Fruit fly (Drosophila melanogaster) whole organism, embryonic: ENCODE data around the gene Obp28a.

Experiments
- Atf6 ChIP-seq: fragments of 200-800 bp; sonication (Bioruptor generic); IDR thresholded peaks from 2 replicates; pipeline ENCODE4 v1.3.6; 2022; ENCODE audit warnings: missing biosample characterization, missing genetic modification characterization
- CG10654 ChIP-seq: fragments of 200-800 bp; sonication (Bioruptor generic); optimal IDR thresholded peaks from 2 replicates; lab custom pipeline; 2016; ENCODE audit warnings: missing biosample characterization, missing genetic modification characterization
- CG11247 ChIP-seq: fragments of 200-800 bp; sonication (Bioruptor generic); IDR thresholded peaks from 2 replicates; pipeline ENCODE4 v1.3.6; 2022; ENCODE audit warnings: missing biosample characterization, missing genetic modification characterization
- CG11723 ChIP-seq: fragments of 200-800 bp; sonication (Bioruptor generic); optimal IDR thresholded peaks from 2 replicates; lab custom pipeline; 2017; ENCODE audit warnings: missing biosample characterization, mild to moderate bottlenecking, missing genetic modification characterization
- CG14014 ChIP-seq: fragments of 200-800 bp; sonication (Bioruptor generic); IDR thresholded peaks from 2 replicates; pipeline ENCODE4 v1.3.6; 2022; ENCODE audit warnings: missing biosample characterization, missing genetic modification characterization
- CG14860 ChIP-seq: fragments of 200-800 bp; sonication (Bioruptor generic); IDR thresholded peaks from 3 replicates; pipeline ENCODE4 v1.3.6; 2022; ENCODE audit warnings: missing biosample characterization, missing genetic modification characterization; ENCODE audit not compliant: partially characterized antibody
- CG1529 ChIP-seq: fragments of 200-800 bp; sonication (Bioruptor generic); optimal IDR thresholded peaks from 3 replicates; lab custom pipeline; 2018; ENCODE audit warnings: missing biosample characterization, missing genetic modification characterization
- CG15514 ChIP-seq: fragments of 200-800 bp; sonication (Bioruptor generic); optimal IDR thresholded peaks from 3 replicates; lab custom pipeline; 2017; ENCODE audit warnings: missing biosample characterization, missing genetic modification characterization, mild to moderate bottlenecking, moderate library complexity, missing genetic modification reagents
- CG15601 ChIP-seq: fragments of 200-800 bp; sonication (Bioruptor generic); optimal IDR thresholded peaks from 3 replicates; lab custom pipeline; 2019; ENCODE audit warnings: missing biosample characterization, mild to moderate bottlenecking, missing genetic modification characterization, moderate library complexity
- CG17361 ChIP-seq: fragments of 200-800 bp; sonication (Bioruptor generic); IDR thresholded peaks from 3 replicates; pipeline ENCODE4 v1.3.6; 2022; ENCODE audit warnings: missing biosample characterization, missing genetic modification characterization
- CG3065 ChIP-seq: fragments of 200-800 bp; sonication (Bioruptor generic); optimal IDR thresholded peaks from 2 replicates; lab custom pipeline; 2016; ENCODE audit warnings: missing biosample characterization, missing genetic modification characterization
- CG34224 ChIP-seq: fragments of 200-800 bp; sonication (Bioruptor generic); IDR thresholded peaks from 3 replicates; pipeline ENCODE4 v1.3.6; 2022; ENCODE audit warnings: missing biosample characterization, missing genetic modification characterization; ENCODE audit not compliant: partially characterized antibody
- CG6765 ChIP-seq: fragments of 200-800 bp; sonication (Bioruptor generic); optimal IDR thresholded peaks from 3 replicates; lab custom pipeline; 2017; ENCODE audit warnings: missing biosample characterization, mild to moderate bottlenecking, missing genetic modification characterization
- CG7372 ChIP-seq: fragments of 200-800 bp; sonication (Bioruptor generic); IDR thresholded peaks from 2 replicates; pipeline ENCODE4 v1.3.6; 2022; ENCODE audit warnings: missing biosample characterization, missing genetic modification characterization
- CG7556 ChIP-seq: fragments of 200-800 bp; sonication (Bioruptor generic); optimal IDR thresholded peaks from 2 replicates; lab custom pipeline; 2017; ENCODE audit warnings: missing biosample characterization, mild to moderate bottlenecking, missing genetic modification characterization
- CG8388 ChIP-seq: fragments of 200-800 bp; sonication (Bioruptor generic); optimal IDR thresholded peaks from 2 replicates; lab custom pipeline; 2019; ENCODE audit warnings: missing biosample characterization, mild to moderate bottlenecking, missing genetic modification characterization, moderate library complexity
- CG9215 ChIP-seq: fragments of 200-800 bp; sonication (Bioruptor generic); IDR thresholded peaks from 2 replicates; pipeline ENCODE4 v1.3.6; 2022; ENCODE audit warnings: missing biosample characterization, missing genetic modification characterization
- CTCF ChIP-seq: fragments of 200-800 bp; sonication (Bioruptor generic); optimal IDR thresholded peaks from 2 replicates; lab custom pipeline; 2017; ENCODE audit warnings: missing biosample characterization, mild to moderate bottlenecking, missing genetic modification characterization, moderate library complexity
- D ChIP-seq, 2 experiments: fragments of 200-800 bp in 1 of 2; fragments of >200 bp in 1 of 2; sonication (Bioruptor generic) in 1 of 2; optimal IDR thresholded peaks; 2 replicates in 1 of 2; 3 replicates in 1 of 2; lab custom pipeline; 2017; ENCODE audit warnings: mild to moderate bottlenecking in 1 of 2, missing biosample characterization in 1 of 2, missing genetic modification characterization in 1 of 2, missing genetic modification reagents in 1 of 2
- Dip2 ChIP-seq: fragments of 200-800 bp; sonication (Bioruptor generic); IDR thresholded peaks from 2 replicates; pipeline ENCODE4 v1.3.6; 2022; ENCODE audit warnings: missing biosample characterization, missing genetic modification characterization
- ERR ChIP-seq: fragments of 200-800 bp; sonication (Bioruptor generic); optimal IDR thresholded peaks from 2 replicates; lab custom pipeline; 2016; ENCODE audit warnings: missing biosample characterization, missing genetic modification characterization
- Fer2 ChIP-seq: fragments of 200-800 bp; sonication (Bioruptor generic); optimal IDR thresholded peaks from 2 replicates; lab custom pipeline; 2018; ENCODE audit warnings: missing biosample characterization, mild to moderate bottlenecking, missing genetic modification characterization, moderate library complexity
- Gsc ChIP-seq: fragments of 200-800 bp; sonication (Bioruptor generic); IDR thresholded peaks from 2 replicates; pipeline ENCODE4 v1.3.6; 2022; ENCODE audit warnings: missing biosample characterization, missing genetic modification characterization
- HLH54F ChIP-seq: fragments of 200-800 bp; sonication (Bioruptor generic); optimal IDR thresholded peaks from 3 replicates; lab custom pipeline; 2016; ENCODE audit warnings: missing biosample characterization, missing genetic modification characterization
- NFAT ChIP-seq: fragments of 200-800 bp; sonication (Bioruptor generic); IDR thresholded peaks from 2 replicates; pipeline ENCODE4 v1.3.6; 2022; ENCODE audit warnings: missing biosample characterization, missing genetic modification characterization
- Neu2 ChIP-seq: fragments of 200-800 bp; sonication (Bioruptor generic); optimal IDR thresholded peaks from 3 replicates; lab custom pipeline; 2016; ENCODE audit warnings: missing biosample characterization, missing genetic modification characterization, borderline replicate concordance
- Nf-YA ChIP-seq: fragments of 200-800 bp; sonication (Bioruptor generic); IDR thresholded peaks from 2 replicates; pipeline ENCODE4 v1.3.6; 2022; ENCODE audit warnings: missing biosample characterization, missing genetic modification characterization
- Nf-YC ChIP-seq: fragments of 200-800 bp; optimal IDR thresholded peaks from 3 replicates; lab custom pipeline; 2019; ENCODE audit warnings: missing biosample characterization, mild to moderate bottlenecking, missing genetic modification characterization, moderate library complexity
- PHDP ChIP-seq: fragments of 200-800 bp; sonication (Bioruptor generic); optimal IDR thresholded peaks from 3 replicates; lab custom pipeline; 2018; ENCODE audit warnings: missing biosample characterization, mild to moderate bottlenecking, missing genetic modification characterization, moderate library complexity
- Taf1 ChIP-seq: fragments of 200-800 bp; sonication (Bioruptor generic); IDR thresholded peaks from 2 replicates; pipeline ENCODE4 v1.3.6; 2022; ENCODE audit warnings: missing biosample characterization, missing genetic modification characterization
- ase ChIP-seq: fragments of 200-800 bp; sonication (Bioruptor generic); IDR thresholded peaks from 3 replicates; pipeline ENCODE4 v1.3.6; 2022; ENCODE audit warnings: missing biosample characterization, missing genetic modification characterization
- cato ChIP-seq: fragments of 200-800 bp; sonication (Bioruptor generic); optimal IDR thresholded peaks from 2 replicates; lab custom pipeline; 2016; ENCODE audit warnings: missing biosample characterization, missing genetic modification characterization, borderline replicate concordance
- chinmo ChIP-seq: fragments of 200-800 bp; sonication (Bioruptor generic); IDR thresholded peaks from 4 replicates; pipeline ENCODE4 v1.3.6; 2022; ENCODE audit warnings: missing biosample characterization, missing genetic modification characterization; ENCODE audit not compliant: partially characterized antibody
- dmrt11E ChIP-seq: fragments of 200-800 bp; sonication (Bioruptor generic); optimal IDR thresholded peaks from 3 replicates; lab custom pipeline; 2018; ENCODE audit warnings: missing biosample characterization, mild to moderate bottlenecking, missing genetic modification characterization, moderate library complexity
- fd64A ChIP-seq: fragments of 200-800 bp; sonication (Bioruptor generic); optimal IDR thresholded peaks from 3 replicates; lab custom pipeline; 2018; ENCODE audit warnings: missing biosample characterization, mild to moderate bottlenecking, missing genetic modification characterization
- gem ChIP-seq: fragments of 200-800 bp; sonication (Bioruptor generic); optimal IDR thresholded peaks from 2 replicates; lab custom pipeline; 2019; ENCODE audit warnings: missing biosample characterization, mild to moderate bottlenecking, missing genetic modification characterization, moderate library complexity
- gsb-n ChIP-seq: fragments of 200-800 bp; sonication (Bioruptor generic); optimal IDR thresholded peaks from 3 replicates; lab custom pipeline; 2018; ENCODE audit warnings: missing biosample characterization, mild to moderate bottlenecking, missing genetic modification characterization
- h ChIP-seq: fragments of >200 bp; optimal IDR thresholded peaks from 2 replicates; lab custom pipeline; 2017
- inv ChIP-seq: fragments of 200-800 bp; sonication (Bioruptor generic); IDR thresholded peaks from 2 replicates; pipeline ENCODE4 v1.3.6; 2022; ENCODE audit warnings: missing biosample characterization, missing genetic modification characterization; ENCODE audit not compliant: partially characterized antibody
- kah ChIP-seq: fragments of 200-800 bp; sonication (Bioruptor generic); optimal IDR thresholded peaks from 2 replicates; lab custom pipeline; 2018; ENCODE audit warnings: missing biosample characterization, mild to moderate bottlenecking, missing genetic modification characterization
- mld ChIP-seq: fragments of 200-800 bp; sonication (Bioruptor generic); IDR thresholded peaks from 3 replicates; pipeline ENCODE4 v1.3.6; 2022; ENCODE audit warnings: missing biosample characterization, missing genetic modification characterization; ENCODE audit not compliant: partially characterized antibody
- onecut ChIP-seq: fragments of 200-800 bp; sonication (Bioruptor generic); IDR thresholded peaks from 2 replicates; pipeline ENCODE4 v1.3.6; 2022; ENCODE audit warnings: missing biosample characterization, missing genetic modification characterization
- pfk ChIP-seq: fragments of 200-800 bp; sonication (Bioruptor generic); optimal IDR thresholded peaks from 2 replicates; lab custom pipeline; 2018; ENCODE audit warnings: missing biosample characterization, mild to moderate bottlenecking, missing genetic modification characterization, moderate library complexity
- pzg ChIP-seq: fragments of 200-800 bp; sonication (Bioruptor generic); optimal IDR thresholded peaks from 3 replicates; lab custom pipeline; 2018; ENCODE audit warnings: missing biosample characterization, mild to moderate bottlenecking, missing genetic modification characterization, moderate library complexity
- scrt ChIP-seq: fragments of 200-800 bp; sonication (Bioruptor generic); optimal IDR thresholded peaks from 2 replicates; lab custom pipeline; 2018; ENCODE audit warnings: missing biosample characterization, mild to moderate bottlenecking, missing genetic modification characterization, moderate library complexity
- sens ChIP-seq: fragments of 200-800 bp; sonication (Bioruptor generic); peaks from one replicate; lab custom pipeline; 2016; ENCODE audit warnings: missing biosample characterization, missing genetic modification characterization
- unc-4 ChIP-seq: fragments of 200-800 bp; sonication (Bioruptor generic); IDR thresholded peaks from 2 replicates; pipeline ENCODE4 v1.3.6; 2022; ENCODE audit warnings: missing biosample characterization, missing genetic modification characterization; ENCODE audit not compliant: partially characterized antibody
- vfl ChIP-seq: fragments of 200-800 bp; sonication (Bioruptor generic); optimal IDR thresholded peaks from 2 replicates; lab custom pipeline; 2016; ENCODE audit warnings: missing biosample characterization, missing genetic modification characterization
- vvl ChIP-seq: fragments of 200-800 bp; sonication (Bioruptor generic); IDR thresholded peaks from 2 replicates; pipeline ENCODE4 v1.3.6; 2022; ENCODE audit warnings: missing biosample characterization, missing genetic modification characterization

The Obp28a gene

dm6 chr2L:7529182-7529581, 32.0 kb upstream of the Obp28a start (continued):
- TF ChIP-seq chinmo (GFP tag; lab: Robert Waterston, UW), result no peak
- TF ChIP-seq pfk (GFP tag; lab: Kevin White, UChicago), result no peak
- TF ChIP-seq Neu2, result no peak

dm6 chr2L:7528122-7528746, 31.1 kb upstream of the Obp28a start:
- TF ChIP-seq PHDP (tag; lab: Kevin White, UChicago), result no peak
- TF ChIP-seq ERR (GFP tag; lab: Kevin White, UChicago), result no peak
- no peak for TF ChIP-seq vvl (GFP tag; lab: Robert Waterston, UW)
- TF ChIP-seq Gsc (GFP tag; lab: Robert Waterston, UW), result no peak
- no peak for TF ChIP-seq onecut (GFP tag; lab: Robert Waterston, UW)
- TF ChIP-seq ase, result no peak
- TF ChIP-seq Nf-YA (GFP tag; lab: Robert Waterston, UW), result no peak
- no peak for TF ChIP-seq CG17361
- TF ChIP-seq dmrt11E (tag; lab: Kevin White, UChicago), result no peak
- TF ChIP-seq gsb-n (tag; lab: Kevin White, UChicago), result no peak
- TF ChIP-seq inv, result no peak
- peak; percentile 81 for TF ChIP-seq sens (GFP tag; lab: Kevin White, UChicago)
- TF ChIP-seq Taf1 (GFP tag; lab: Robert Waterston, UW), result no peak
- TF ChIP-seq mld (GFP tag; lab: Robert Waterston, UW), result no peak
- no peak for TF ChIP-seq CG1529 (GFP tag; lab: Kevin White, UChicago)
- no peak for TF ChIP-seq Nf-YC (tag; lab: Kevin White, UChicago)
- peak; percentile 7 for TF ChIP-seq gem (tag; lab: Kevin White, UChicago)
- no peak for TF ChIP-seq CG11723 (GFP tag; lab: Kevin White, UChicago)
- TF ChIP-seq Dip2 (GFP tag; lab: Robert Waterston, UW), result no peak
- no peak for TF ChIP-seq CG3065
- TF ChIP-seq h (lab: Kevin White, UChicago), result no peak
- no peak for TF ChIP-seq Fer2 (tag; lab: Kevin White, UChicago)
- no peak for TF ChIP-seq pzg (GFP tag; lab: Kevin White, UChicago)
- TF ChIP-seq CTCF (GFP tag; lab: Kevin White, UChicago), result no peak
- no peak for TF ChIP-seq CG14860 (GFP tag; lab: Robert Waterston, UW)
- no peak for TF ChIP-seq scrt (GFP tag; lab: Kevin White, UChicago)
- no peak for TF ChIP-seq HLH54F (GFP tag; lab: Kevin White, UChicago)
- TF ChIP-seq cato (GFP tag; lab: Kevin White, UChicago), result no peak
- TF ChIP-seq CG6765, result no peak
- peak; percentile 12 for TF ChIP-seq CG15601
- TF ChIP-seq CG7556 (GFP tag; lab: Kevin White, UChicago), result no peak
- TF ChIP-seq CG34224, result no peak
- no peak for TF ChIP-seq unc-4 (GFP tag; lab: Robert Waterston, UW)
- no peak for TF ChIP-seq CG10654 (GFP tag; lab: Kevin White, UChicago)
- no peak for TF ChIP-seq CG9215 (GFP tag; lab: Robert Waterston, UW)
- TF ChIP-seq CG14014 (GFP tag; lab: Robert Waterston, UW), result no peak
- TF ChIP-seq CG15514 (GFP tag; lab: Kevin White, UChicago), result peak; percentile 10
- no peak for TF ChIP-seq CG11247 (GFP tag; lab: Robert Waterston, UW)
- TF ChIP-seq kah (GFP tag; lab: Kevin White, UChicago), result no peak
- TF ChIP-seq NFAT, result no peak
- TF ChIP-seq Atf6, result 0 out of 2 replicates have a peak, but pooled peaks have one; percentile 28
- TF ChIP-seq CG8388 (GFP tag; lab: Kevin White, UChicago), result no peak
- TF ChIP-seq D (optimal IDR thresholded peaks at IDR 0.05; lab: Kevin White, UChicago), result no peak
- TF ChIP-seq D (GFP tag; optimal IDR thresholded peaks at IDR 0.05; lab: Kevin White, UChicago), result no peak
- TF ChIP-seq CG7372 (GFP tag; lab: Robert Waterston, UW), result no peak
- TF ChIP-seq fd64A (GFP tag; lab: Kevin White, UChicago), result peak; percentile 17
- TF ChIP-seq vfl (GFP tag; lab: Kevin White, UChicago), result no peak
